Fruit fly (Drosophila melanogaster) whole organism, embryonic: ENCODE data around the gene CG9173.

Source experiments
- Ada2b ChIP-seq: fragments of 200-800 bp; sonication (Bioruptor generic); IDR thresholded peaks from 2 replicates; pipeline ENCODE4 v1.3.6; 2022; ENCODE audit warnings: missing biosample characterization, missing genetic modification characterization
- Atf3 ChIP-seq: fragments of 200-800 bp; sonication (Bioruptor generic); optimal IDR thresholded peaks from 3 replicates; lab custom pipeline; 2016; ENCODE audit warnings: missing biosample characterization, missing genetic modification characterization
- CG11560 ChIP-seq: fragments of 200-800 bp; sonication (Bioruptor generic); IDR thresholded peaks from 3 replicates; pipeline ENCODE4 v1.3.6; 2022; ENCODE audit warnings: missing biosample characterization, missing genetic modification characterization
- CG12236 ChIP-seq: fragments of 200-800 bp; sonication (Bioruptor generic); optimal IDR thresholded peaks from 2 replicates; lab custom pipeline; 2016; ENCODE audit warnings: missing biosample characterization, missing genetic modification characterization
- CG12659 ChIP-seq: fragments of 200-800 bp; sonication (Bioruptor generic); optimal IDR thresholded peaks from 3 replicates; lab custom pipeline; 2017; ENCODE audit warnings: mild to moderate bottlenecking, missing biosample characterization, missing genetic modification reagents, missing genetic modification characterization
- CG12769 ChIP-seq: fragments of 200-800 bp; sonication (Bioruptor generic); optimal IDR thresholded peaks from 2 replicates; lab custom pipeline; 2019; ENCODE audit warnings: missing biosample characterization, mild to moderate bottlenecking, missing genetic modification characterization, moderate library complexity
- CG13775 ChIP-seq: fragments of 200-800 bp; sonication (Bioruptor generic); optimal IDR thresholded peaks from 3 replicates; lab custom pipeline; 2017; ENCODE audit warnings: missing biosample characterization, mild to moderate bottlenecking, missing genetic modification characterization
- CG13894 ChIP-seq: fragments of 200-800 bp; sonication (Bioruptor generic); optimal IDR thresholded peaks from 3 replicates; lab custom pipeline; 2018; ENCODE audit warnings: missing biosample characterization, mild to moderate bottlenecking, missing genetic modification characterization, moderate library complexity
- CG15601 ChIP-seq: fragments of 200-800 bp; sonication (Bioruptor generic); optimal IDR thresholded peaks from 3 replicates; lab custom pipeline; 2019; ENCODE audit warnings: missing biosample characterization, mild to moderate bottlenecking, missing genetic modification characterization, moderate library complexity
- CG1602 ChIP-seq: fragments of 200-800 bp; sonication (Bioruptor generic); optimal IDR thresholded peaks from 3 replicates; lab custom pipeline; 2016; ENCODE audit warnings: missing biosample characterization, missing genetic modification characterization
- CG17912 ChIP-seq: fragments of 200-800 bp; sonication (Bioruptor generic); optimal IDR thresholded peaks from 2 replicates; lab custom pipeline; 2018; ENCODE audit warnings: missing biosample characterization, mild to moderate bottlenecking, missing genetic modification characterization
- CG18262 ChIP-seq: fragments of 200-800 bp; optimal IDR thresholded peaks from 3 replicates; lab custom pipeline; 2019; ENCODE audit warnings: missing biosample characterization, mild to moderate bottlenecking, missing genetic modification characterization, moderate library complexity
- CG2116 ChIP-seq: fragments of 200-800 bp; sonication (Bioruptor generic); optimal IDR thresholded peaks from 3 replicates; lab custom pipeline; 2018; ENCODE audit warnings: missing biosample characterization, mild to moderate bottlenecking, missing genetic modification characterization
- CG4730 ChIP-seq: fragments of 200-800 bp; sonication (Bioruptor generic); IDR thresholded peaks from 2 replicates; pipeline ENCODE4 v1.3.6; 2022; ENCODE audit warnings: missing biosample characterization, missing genetic modification characterization
- CG4820 ChIP-seq: fragments of 200-800 bp; sonication (Bioruptor generic); optimal IDR thresholded peaks from 3 replicates; lab custom pipeline; 2016; ENCODE audit warnings: missing biosample characterization, missing genetic modification characterization
- CG6254 ChIP-seq: fragments of 200-800 bp; sonication (Bioruptor generic); optimal IDR thresholded peaks from 3 replicates; lab custom pipeline; 2017; ENCODE audit warnings: mild to moderate bottlenecking, missing biosample characterization, missing genetic modification reagents, missing genetic modification characterization
- CTCF ChIP-seq: fragments of 200-800 bp; sonication (Bioruptor generic); optimal IDR thresholded peaks from 2 replicates; lab custom pipeline; 2017; ENCODE audit warnings: missing biosample characterization, mild to moderate bottlenecking, missing genetic modification characterization, moderate library complexity
- Ets65A ChIP-seq: fragments of 200-800 bp; sonication (Bioruptor generic); peaks from one replicate; lab custom pipeline; 2016; ENCODE audit warnings: missing biosample characterization, missing genetic modification characterization
- H15 ChIP-seq: fragments of 200-800 bp; sonication (Bioruptor generic); IDR thresholded peaks from 3 replicates; pipeline ENCODE4 v1.3.6; 2022; ENCODE audit warnings: missing biosample characterization, missing genetic modification characterization
- HLHmδ ChIP-seq: fragments of 200-800 bp; sonication (Bioruptor generic); optimal IDR thresholded peaks from 2 replicates; lab custom pipeline; 2018; ENCODE audit warnings: missing biosample characterization, mild to moderate bottlenecking, missing genetic modification characterization, moderate library complexity
- Kr ChIP-seq: fragments of 200-800 bp; sonication (Bioruptor generic); optimal IDR thresholded peaks from 2 replicates; lab custom pipeline; 2017; ENCODE audit warnings: missing biosample characterization, mild to moderate bottlenecking, missing genetic modification characterization
- Lim3 ChIP-seq: fragments of 200-800 bp; sonication (Bioruptor generic); IDR thresholded peaks from 2 replicates; pipeline ENCODE4 v1.3.6; 2022; ENCODE audit warnings: missing biosample characterization, missing genetic modification characterization
- MTF-1 ChIP-seq: fragments of 200-800 bp; sonication (Bioruptor generic); optimal IDR thresholded peaks from 2 replicates; lab custom pipeline; 2018; ENCODE audit warnings: missing biosample characterization, mild to moderate bottlenecking, missing genetic modification characterization, borderline replicate concordance
- Neu2 ChIP-seq: fragments of 200-800 bp; sonication (Bioruptor generic); optimal IDR thresholded peaks from 3 replicates; lab custom pipeline; 2016; ENCODE audit warnings: missing biosample characterization, missing genetic modification characterization, borderline replicate concordance
- TFAM ChIP-seq: fragments of 200-800 bp; sonication (Bioruptor generic); optimal IDR thresholded peaks from 2 replicates; lab custom pipeline; 2017; ENCODE audit warnings: missing biosample characterization, missing genetic modification characterization, inconsistent platforms
- Xbp1 ChIP-seq: fragments of 200-800 bp; sonication (Bioruptor generic); optimal IDR thresholded peaks from 3 replicates; lab custom pipeline; 2016; ENCODE audit warnings: missing biosample characterization, mild to moderate bottlenecking, missing genetic modification characterization
- ab ChIP-seq: fragments of 200-800 bp; sonication (Bioruptor generic); optimal IDR thresholded peaks from 2 replicates; lab custom pipeline; 2016; ENCODE audit warnings: missing biosample characterization, missing genetic modification characterization
- bcd ChIP-seq: fragments of 200-800 bp; sonication (Bioruptor generic); optimal IDR thresholded peaks from 2 replicates; lab custom pipeline; 2017; ENCODE audit warnings: missing biosample characterization, mild to moderate bottlenecking, missing genetic modification characterization
- bowl ChIP-seq: fragments of 200-800 bp; sonication (Bioruptor generic); IDR thresholded peaks from 2 replicates; pipeline ENCODE4 v1.3.6; 2022; ENCODE audit warnings: missing biosample characterization, missing genetic modification characterization
- ci ChIP-seq: fragments of 200-800 bp; sonication (Bioruptor generic); IDR thresholded peaks from 3 replicates; pipeline ENCODE4 v1.3.6; 2022; ENCODE audit warnings: missing biosample characterization, missing genetic modification characterization
- dysf ChIP-seq: fragments of 200-800 bp; sonication (Bioruptor generic); IDR thresholded peaks from 3 replicates; pipeline ENCODE4 v1.3.6; 2022; ENCODE audit warnings: missing biosample characterization, missing genetic modification characterization
- fd102C ChIP-seq: fragments of 200-800 bp; sonication (Bioruptor generic); optimal IDR thresholded peaks from 2 replicates; lab custom pipeline; 2018; ENCODE audit warnings: missing biosample characterization, mild to moderate bottlenecking, missing genetic modification characterization, moderate library complexity
- ftz-f1 ChIP-seq: fragments of 200-800 bp; sonication (Bioruptor generic); optimal IDR thresholded peaks from 2 replicates; lab custom pipeline; 2016; ENCODE audit warnings: missing biosample characterization, missing genetic modification characterization
- gce ChIP-seq: fragments of 200-800 bp; sonication (Bioruptor generic); IDR thresholded peaks from 3 replicates; pipeline ENCODE4 v1.3.6; 2022; ENCODE audit warnings: missing biosample characterization, missing genetic modification characterization
- gcm ChIP-seq: fragments of 200-800 bp; sonication (Bioruptor generic); optimal IDR thresholded peaks from 2 replicates; lab custom pipeline; 2019; ENCODE audit warnings: missing biosample characterization, mild to moderate bottlenecking, missing genetic modification characterization, moderate library complexity
- lbe ChIP-seq: fragments of 200-800 bp; sonication (Bioruptor generic); optimal IDR thresholded peaks from 2 replicates; lab custom pipeline; 2016; ENCODE audit warnings: missing biosample characterization, mild to moderate bottlenecking, missing genetic modification characterization
- otp ChIP-seq: fragments of 200-800 bp; sonication (Bioruptor generic); IDR thresholded peaks from 3 replicates; pipeline ENCODE4, ENCODE4 v1.3.6; 2022; ENCODE audit warnings: missing biosample characterization, missing genetic modification characterization
- peb ChIP-seq: fragments of 200-800 bp; sonication (Bioruptor generic); IDR thresholded peaks from 2 replicates; pipeline ENCODE4 v1.3.6; 2022; ENCODE audit warnings: missing biosample characterization, missing genetic modification characterization
- phol ChIP-seq: fragments of 200-800 bp; sonication (Bioruptor generic); optimal IDR thresholded peaks from 3 replicates; lab custom pipeline; 2018; ENCODE audit warnings: missing biosample characterization, mild to moderate bottlenecking, missing genetic modification characterization, moderate library complexity
- pnt ChIP-seq: fragments of 200-800 bp; sonication (Bioruptor generic); optimal IDR thresholded peaks from 3 replicates; lab custom pipeline; 2016; ENCODE audit warnings: missing biosample characterization, missing genetic modification characterization
- pum ChIP-seq: fragments of 200-800 bp; sonication (Bioruptor generic); optimal IDR thresholded peaks from 2 replicates; lab custom pipeline; 2016; ENCODE audit warnings: missing biosample characterization, missing genetic modification characterization
- ro ChIP-seq: fragments of 200-800 bp; sonication (Bioruptor generic); IDR thresholded peaks from 2 replicates; pipeline ENCODE4 v1.3.6; 2022; ENCODE audit warnings: missing biosample characterization, missing genetic modification characterization
- sens-2 ChIP-seq: fragments of 200-800 bp; sonication (Bioruptor generic); IDR thresholded peaks from 2 replicates; pipeline ENCODE4 v1.3.6; 2022; ENCODE audit warnings: missing biosample characterization, missing genetic modification characterization
- tin ChIP-seq: fragments of 200-800 bp; sonication (Bioruptor generic); optimal IDR thresholded peaks from 3 replicates; lab custom pipeline; 2016; ENCODE audit warnings: missing biosample characterization, missing genetic modification characterization
- tx ChIP-seq: fragments of 200-800 bp; sonication (Bioruptor generic); optimal IDR thresholded peaks from 2 replicates; lab custom pipeline; 2016; ENCODE audit warnings: missing biosample characterization, missing genetic modification characterization
- vnd ChIP-seq: fragments of 200-800 bp; sonication (Bioruptor generic); IDR thresholded peaks from 3 replicates; pipeline ENCODE4 v1.3.6; 2022; ENCODE audit warnings: missing biosample characterization, missing genetic modification characterization; ENCODE audit not compliant: partially characterized antibody
- vvl ChIP-seq: fragments of 200-800 bp; sonication (Bioruptor generic); IDR thresholded peaks from 2 replicates; pipeline ENCODE4 v1.3.6; 2022; ENCODE audit warnings: missing biosample characterization, missing genetic modification characterization

Gene CG9173

dm6 chr3L:1379741-1380465 lies 43.4 kb downstream of the CG9173 start (continued):
- TF ChIP-seq vnd (GFP tag; lab: Robert Waterston, UW) = peak; percentile 27; the same call in 1 of the 3 replicates

- TF ChIP-seq CG17912 (GFP tag; lab: Kevin White, UChicago) (no peak), CG2116 (no peak), CG12236 (no peak), bowl (0 out of 2 replicates have a peak, but pooled peaks have one; percentile 9), MTF-1 (GFP tag; lab: Kevin White, UChicago) (no peak), tx (GFP tag; lab: Kevin White, UChicago) (peak; percentile 2), sens-2 (GFP tag; lab: Robert Waterston, UW) (peak; percentile 49; the same call in 1 of the 2 replicates), ftz-f1 (no peak), bcd (peak; percentile 60), CG18262 (tag; lab: Kevin White, UChicago) (peak; percentile 78), CG1602 (GFP tag; lab: Kevin White, UChicago) (peak; percentile 51), lbe (no peak), H15 (GFP tag; lab: Robert Waterston, UW) (peak; percentile 41; the same call in 1 of the 3 replicates), pnt (peak; percentile 24), Ets65A (peak; percentile 92), HLHmδ (GFP tag; lab: Kevin White, UChicago) (no peak), vvl (GFP tag; lab: Robert Waterston, UW) (peak; percentile 88), phol (tag; lab: Kevin White, UChicago) (peak; percentile 66), CG12769 (tag; lab: Kevin White, UChicago) (peak; percentile 69), Kr (GFP tag; lab: Kevin White, UChicago) (no peak), Xbp1 (GFP tag; lab: Kevin White, UChicago) (peak; percentile 33), tin (GFP tag; lab: Kevin White, UChicago) (peak; percentile 17), CG6254 (GFP tag; lab: Kevin White, UChicago) (peak; percentile 76), TFAM (GFP tag; lab: Kevin White, UChicago) (no peak), peb (peak; percentile 57; the same call in 1 of the 2 replicates), CG4820 (GFP tag; lab: Kevin White, UChicago) (peak; percentile 34), fd102C (GFP tag; lab: Kevin White, UChicago) (no peak), CG4730 (peak; percentile 32; the same call in 1 of the 2 replicates), gcm (peak; percentile 59), CG11560 (tag; lab: Robert Waterston, UW) (0 out of 3 replicates have a peak, but pooled peaks have one; percentile 39), CG13894 (tag; lab: Kevin White, UChicago) (no peak), CG12659 (GFP tag; lab: Kevin White, UChicago) (peak; percentile 45), Neu2 (no peak), ro (peak; percentile 51; the same call in 1 of the 2 replicates), otp (GFP tag; lab: Robert Waterston, UW) (peak; percentile 63; the same call in 1 of the 3 replicates), ab (GFP tag; lab: Kevin White, UChicago) (no peak), Ada2b (GFP tag; lab: Robert Waterston, UW) (peak; percentile 56; the same call in 1 of the 2 replicates), pum (GFP tag; lab: Kevin White, UChicago) (peak; percentile 24), gce (GFP tag; lab: Robert Waterston, UW) (0 out of 3 replicates have a peak, but pooled peaks have one; percentile 13), CTCF (GFP tag; lab: Kevin White, UChicago) (no peak), dysf (GFP tag; lab: Robert Waterston, UW) (peak; percentile 67), ci (GFP tag; lab: Robert Waterston, UW) (peak; percentile 67; the same call in 2 of the 3 replicates), Atf3 (GFP tag; lab: Kevin White, UChicago) (peak; percentile 18), CG13775 (GFP tag; lab: Kevin White, UChicago) (peak; percentile 53), CG15601 (tag; lab: Kevin White, UChicago) (peak; percentile 39), Lim3 (no peak)
Observed at dm6 chr3L:1378862-1379543, 44.3 kb downstream of the CG9173 start.
